Worm (Caenorhabditis elegans): Measurements from ENCODE around the gene math-41.

The math-41 gene

DNA sequence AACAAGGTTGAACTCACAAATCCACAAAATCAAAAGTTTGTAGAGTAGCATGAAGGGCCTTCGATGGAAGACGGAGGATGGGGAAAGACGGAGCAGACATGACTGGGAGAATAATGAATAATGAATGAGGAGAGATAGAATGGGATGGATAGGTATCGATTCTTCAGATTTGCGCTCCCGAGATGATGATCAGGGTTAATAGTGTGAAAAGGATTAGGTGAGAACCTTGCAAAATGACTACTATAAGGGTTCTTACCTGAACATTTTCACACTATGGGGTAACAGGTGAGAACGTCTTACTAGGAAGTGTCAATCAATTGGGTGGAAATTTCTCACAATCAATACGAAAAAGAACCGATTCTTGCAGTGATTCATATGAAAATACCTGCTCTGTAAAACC lies 25.9 kb downstream of the math-41 start, which contains the start of gene fbxb-96:
TSS of gene fbxb-96 (minus strand) at position 101 of the 400 bp plus-strand sequence.
- TF ChIP-seq madf-2 (tag; optimal IDR thresholded peaks at IDR 0.05) (no peak), hlh-8 (tag; optimal IDR thresholded peaks at IDR 0.05) (no peak), nhr-11 (tag; optimal IDR thresholded peaks at IDR 0.05) (no peak), mec-3 (tag; optimal IDR thresholded peaks at IDR 0.05; ENCODE audit: borderline replicate concordance) (no peak), syd-9 (tag; optimal IDR thresholded peaks at IDR 0.05) (no peak), ceh-9 (tag; optimal IDR thresholded peaks at IDR 0.05) (no peak), C08G9.2 (tag; optimal IDR thresholded peaks at IDR 0.05) (no peak), npax-4 (tag; optimal IDR thresholded peaks at IDR 0.05) (no peak), ceh-34 (tag; optimal IDR thresholded peaks at IDR 0.05) (no peak), ama-1 (optimal IDR thresholded peaks at IDR 0.05) (no peak), eyg-1 (tag; optimal IDR thresholded peaks at IDR 0.05) (no peak), dve-1 (tag; optimal IDR thresholded peaks at IDR 0.05) (no peak), ceh-18 (tag; optimal IDR thresholded peaks at IDR 0.05) (no peak), K02D7.2 (tag; optimal IDR thresholded peaks at IDR 0.05) (no peak)

DNA sequence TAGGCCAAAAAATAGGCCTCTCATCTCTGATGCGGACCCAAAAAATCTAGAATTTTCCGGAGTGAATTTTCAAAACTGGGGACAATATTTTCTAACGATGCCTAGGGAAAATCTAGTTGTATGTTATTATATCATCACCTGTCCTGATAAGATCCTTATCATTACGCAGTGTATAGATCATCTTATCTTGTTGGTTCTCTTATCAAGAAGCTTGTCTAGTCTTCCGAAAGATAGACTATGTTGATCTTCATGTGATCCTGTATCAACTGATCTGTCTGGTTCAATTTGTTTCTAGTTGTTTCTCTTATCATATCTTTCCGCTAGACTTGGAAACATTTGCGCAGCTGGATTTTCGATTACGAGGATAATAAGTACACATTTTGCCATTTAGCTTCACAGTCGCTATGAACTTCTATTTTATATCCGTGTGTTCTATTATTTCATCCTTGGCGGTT lies 26.4 kb downstream of the math-41 start, which contains the start of gene C52E2.3:
TSS of gene C52E2.3 (plus strand) at position 405 of the 455 bp plus-strand sequence.
- TF ChIP-seq ceh-9 (tag; optimal IDR thresholded peaks at IDR 0.05) (no peak), elt-2 (tag; optimal IDR thresholded peaks at IDR 0.05) (peak; percentile 89), C38D4.7 (GFP tag; optimal IDR thresholded peaks at IDR 0.05) (no peak)

DNA sequence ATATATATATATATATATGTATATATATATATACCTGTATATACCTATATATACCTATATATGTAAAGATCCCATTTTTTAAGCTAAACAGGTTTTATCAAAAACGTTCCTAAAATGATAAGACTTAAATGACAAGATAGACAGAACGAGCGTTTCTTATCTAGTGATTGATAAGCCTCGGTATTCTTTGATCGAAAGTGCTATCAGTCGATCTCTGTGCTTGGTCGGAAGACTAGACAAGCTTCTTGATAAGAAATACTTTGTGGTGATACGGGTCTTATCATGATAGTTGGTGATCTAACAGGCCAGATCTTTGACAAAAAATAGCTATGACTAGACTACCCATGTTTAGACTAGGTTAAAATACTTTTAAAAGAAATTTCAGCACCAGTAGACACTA lies 27.3 kb downstream of the math-41 start:
- peak; percentile 99 for TF ChIP-seq elt-2 (tag; optimal IDR thresholded peaks at IDR 0.05)
- no peak for TF ChIP-seq K09A11.1 (tag; optimal IDR thresholded peaks at IDR 0.05; ENCODE audit: insufficient read depth)
- peak; percentile 79 for TF ChIP-seq pqm-1 (tag; optimal IDR thresholded peaks at IDR 0.05)
- TF ChIP-seq ceh-48 (tag; optimal IDR thresholded peaks at IDR 0.05): no peak
- no peak for TF ChIP-seq pha-2 (tag; optimal IDR thresholded peaks at IDR 0.05)
- TF ChIP-seq ceh-14 (tag; optimal IDR thresholded peaks at IDR 0.05): no peak
- TF ChIP-seq pha-4 (tag; optimal IDR thresholded peaks at IDR 0.05): no peak
- TF ChIP-seq sox-4 (tag; optimal IDR thresholded peaks at IDR 0.05): no peak
- no peak for TF ChIP-seq gmeb-2 (tag; optimal IDR thresholded peaks at IDR 0.05)

DNA sequence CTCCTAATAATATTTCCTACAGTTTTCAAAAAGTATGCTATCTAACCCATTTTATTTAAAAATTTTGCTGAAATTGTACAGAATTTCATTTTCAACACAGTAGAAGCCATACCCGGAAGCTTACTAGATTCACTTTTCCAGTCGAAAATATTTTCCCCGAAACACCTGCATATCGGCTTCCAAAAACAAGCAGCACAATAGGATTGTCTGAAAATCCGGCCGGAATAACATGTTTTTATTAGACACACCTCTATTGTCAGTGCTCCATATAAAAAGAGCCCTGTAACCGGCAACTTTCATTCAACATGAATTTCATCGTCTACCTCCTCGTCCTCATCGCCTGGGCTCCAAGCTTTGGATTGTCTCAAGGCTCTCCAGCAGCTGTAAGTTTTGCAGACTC lies 28.1 kb downstream of the math-41 start, which contains the start of gene C52E2.2:
TSS of gene C52E2.2 (plus strand) at position 301 of the 400 bp plus-strand sequence.
- no peak for TF ChIP-seq K02D7.2 (tag; optimal IDR thresholded peaks at IDR 0.05)
- TF ChIP-seq nhr-11 (tag; optimal IDR thresholded peaks at IDR 0.05): no peak
- TF ChIP-seq ceh-14 (tag; optimal IDR thresholded peaks at IDR 0.05): no peak
- TF ChIP-seq tbx-7 (tag; optimal IDR thresholded peaks at IDR 0.05): no peak
- no peak for TF ChIP-seq lim-6 (tag; optimal IDR thresholded peaks at IDR 0.05)
- no peak for TF ChIP-seq sdc-2 (tag; optimal IDR thresholded peaks at IDR 0.05)
- TF ChIP-seq hlh-30 (tag; optimal IDR thresholded peaks at IDR 0.05; ENCODE audit: insufficient read depth): no peak
- no peak for TF ChIP-seq ref-2 (tag; optimal IDR thresholded peaks at IDR 0.05)
- no peak for TF ChIP-seq unc-42 (tag; optimal IDR thresholded peaks at IDR 0.05)
- TF ChIP-seq pax-1 (tag; optimal IDR thresholded peaks at IDR 0.05): no peak
- no peak for TF ChIP-seq sox-4 (tag; optimal IDR thresholded peaks at IDR 0.05)
- TF ChIP-seq ceh-45 (GFP tag; IDR thresholded peaks at IDR 0.05): no peak
- TF ChIP-seq ztf-16 (tag; optimal IDR thresholded peaks at IDR 0.05): no peak
- TF ChIP-seq elt-2 (tag; optimal IDR thresholded peaks at IDR 0.05): no peak
- TF ChIP-seq C38D4.7 (GFP tag; optimal IDR thresholded peaks at IDR 0.05): no peak
- TF ChIP-seq nfya-1 (tag; optimal IDR thresholded peaks at IDR 0.05): no peak
- no peak for TF ChIP-seq hlh-6 (tag; optimal IDR thresholded peaks at IDR 0.05)
- no peak for TF ChIP-seq che-1 (tag; optimal IDR thresholded peaks at IDR 0.05)
- TF ChIP-seq pag-3 (tag; optimal IDR thresholded peaks at IDR 0.05; ENCODE audit: borderline replicate concordance): no peak
- no peak for TF ChIP-seq dve-1 (tag; optimal IDR thresholded peaks at IDR 0.05)
